Worm (Caenorhabditis elegans) whole organism, L4 larva: ENCODE results near the gene F53H2.1.

Experiments
- D1046.2 ChIP-seq: fragments of 200-800 bp; sonication (Bioruptor generic); IDR thresholded peaks from 2 replicates; pipeline ENCODE4 v1.3.6; 2022; ENCODE audit warnings: missing genetic modification characterization, missing compliant biosample characterization
- F44E2.7 ChIP-seq: fragments of 200-800 bp; sonication (Bioruptor generic); IDR thresholded peaks from 2 replicates; pipeline ENCODE4 v2.1.2; 2022; ENCODE audit warnings: missing genetic modification characterization, missing compliant biosample characterization
- Y48G9A.11 ChIP-seq: fragments of 200-800 bp; sonication (Bioruptor generic); IDR thresholded peaks from 2 replicates; pipeline ENCODE4 v1.3.6; 2022; ENCODE audit warnings: missing genetic modification reagents, missing genetic modification characterization, missing compliant biosample characterization
- Y5F2A.4 ChIP-seq: fragments of 200-800 bp; sonication (Bioruptor generic); optimal IDR thresholded peaks from 2 replicates; lab custom pipeline; 2018; ENCODE audit warnings: mild to moderate bottlenecking, missing genetic modification characterization, missing compliant biosample characterization
- aha-1 ChIP-seq: fragments of 150-350 bp; peaks from one replicate; lab custom pipeline; 2014; ENCODE audit warnings: missing biosample characterization, missing genetic modification characterization
- ceh-20 ChIP-seq: fragments of 200-800 bp; sonication (Bioruptor generic); IDR thresholded peaks from 2 replicates; pipeline ENCODE4 v1.3.6; 2022; ENCODE audit warnings: missing genetic modification reagents, missing genetic modification characterization, missing compliant biosample characterization
- ceh-44 ChIP-seq: fragments of 200-800 bp; sonication (Bioruptor generic); IDR thresholded peaks from 2 replicates; pipeline ENCODE4 v1.3.6; 2022; ENCODE audit warnings: missing genetic modification reagents, missing genetic modification characterization, missing compliant biosample characterization
- daf-16 ChIP-seq, 3 experiments: sonication (generic microtip); optimal IDR thresholded peaks; 2 replicates each; lab custom pipeline; 2016 to 2017; ENCODE audit warnings: missing genetic modification characterization in 3 of 3, missing genetic modification reagents in 3 of 3, mild to moderate bottlenecking in 2 of 3, missing compliant biosample characterization in 2 of 3, missing biosample characterization in 1 of 3, moderate library complexity in 1 of 3
- daf-8 ChIP-seq: fragments of 200-800 bp; sonication (Bioruptor generic); IDR thresholded peaks from 2 replicates; pipeline ENCODE4 v1.3.6; 2022; ENCODE audit warnings: missing genetic modification characterization, missing compliant biosample characterization
- dmd-8 ChIP-seq: fragments of 200-800 bp; sonication (Bioruptor generic); IDR thresholded peaks from 2 replicates; pipeline ENCODE4 v1.3.6; 2022; ENCODE audit warnings: missing genetic modification characterization, missing compliant biosample characterization
- dpl-1 ChIP-seq: fragments of 150-350 bp; optimal IDR thresholded peaks from 2 replicates; lab custom pipeline; 2014; ENCODE audit warnings: missing biosample characterization, missing genetic modification reagents, missing genetic modification characterization
- egl-43 ChIP-seq: fragments of 200-800 bp; sonication (Bioruptor generic); IDR thresholded peaks from 2 replicates; pipeline ENCODE4 v1.3.6; 2022; ENCODE audit warnings: missing genetic modification reagents, missing genetic modification characterization, missing compliant biosample characterization
- fkh-10 ChIP-seq: fragments of 150-350 bp; optimal IDR thresholded peaks from 2 replicates; lab custom pipeline; 2014; ENCODE audit warnings: missing biosample characterization, missing genetic modification reagents, missing genetic modification characterization
- hlh-11 ChIP-seq: fragments of 200-800 bp; sonication (Bioruptor generic); optimal IDR thresholded peaks from 2 replicates; lab custom pipeline; 2018; ENCODE audit warnings: mild to moderate bottlenecking, missing genetic modification characterization, missing compliant biosample characterization
- hmg-1.1 ChIP-seq: fragments of 200-800 bp; sonication (Bioruptor generic); IDR thresholded peaks from 2 replicates; pipeline ENCODE4 v1.3.6; 2022; ENCODE audit warnings: missing genetic modification reagents, missing genetic modification characterization, missing compliant biosample characterization
- lim-7 ChIP-seq: fragments of 200-800 bp; sonication (Bioruptor generic); IDR thresholded peaks from 2 replicates; pipeline ENCODE4 v1.3.6; 2022; ENCODE audit warnings: missing genetic modification characterization, missing compliant biosample characterization
- lin-38 ChIP-seq: fragments of 200-800 bp; sonication (Bioruptor generic); IDR thresholded peaks from 2 replicates; pipeline ENCODE4 v1.3.6; 2022; ENCODE audit warnings: missing genetic modification reagents, missing genetic modification characterization, missing compliant biosample characterization
- mxl-3 ChIP-seq: fragments of 200-800 bp; sonication (Bioruptor generic); optimal IDR thresholded peaks from 2 replicates; lab custom pipeline; 2018; ENCODE audit warnings: mild to moderate bottlenecking, missing genetic modification characterization, missing compliant biosample characterization
- nhr-28 ChIP-seq: fragments of 150-350 bp; optimal IDR thresholded peaks from 2 replicates; lab custom pipeline; 2014; ENCODE audit warnings: missing biosample characterization, missing genetic modification characterization
- spr-1 ChIP-seq: sonication (generic microtip); optimal IDR thresholded peaks from 2 replicates; lab custom pipeline; 2016; ENCODE audit warnings: mild to moderate bottlenecking, missing genetic modification characterization, missing compliant biosample characterization
- tra-1 ChIP-seq: fragments of 200-800 bp; sonication (Bioruptor generic); IDR thresholded peaks from 2 replicates; pipeline ENCODE4 v1.3.6; 2022; ENCODE audit warnings: missing genetic modification reagents, missing genetic modification characterization, missing compliant biosample characterization
- unc-39 ChIP-seq: sonication (generic microtip); optimal IDR thresholded peaks from 2 replicates; lab custom pipeline; 2017; ENCODE audit warnings: missing biosample characterization, missing genetic modification characterization
- unc-62 ChIP-seq, 3 experiments: fragments of 150-350 bp in 1 of 3; sonication (generic microtip); optimal IDR thresholded peaks in 2 of 3; peaks in 1 of 3; 1 replicate in 1 of 3; 2 replicates in 2 of 3; lab custom pipeline; 2014 to 2017; ENCODE audit warnings: missing biosample characterization in 3 of 3, missing genetic modification characterization in 3 of 3, missing genetic modification reagents in 3 of 3, missing genotype in 1 of 3
- vab-7 ChIP-seq: fragments of 200-800 bp; sonication (Bioruptor generic); IDR thresholded peaks from 2 replicates; pipeline ENCODE4 v1.3.6; 2022; ENCODE audit warnings: missing genetic modification reagents, missing genetic modification characterization, missing compliant biosample characterization

F53H2.1 gene

ce11 chrV:20387415-20387814 is at the start of gene F53H2.1:
F53H2.1 (plus strand) TSS chrV:20387715.
- TF ChIP-seq unc-62 (GFP tag; optimal IDR thresholded peaks at IDR 0.05 in 1 of 2; lab: Kevin White, UChicago), result no peak
- no peak for TF ChIP-seq unc-62 (tag; optimal IDR thresholded peaks at IDR 0.05; lab: Kevin White, UChicago)
- TF ChIP-seq Y5F2A.4, result no peak
- no peak for TF ChIP-seq daf-16 (GFP tag; optimal IDR thresholded peaks at IDR 0.05; lab: Kevin White, UChicago)
- peak; percentile 25 for TF ChIP-seq daf-16 (tag; optimal IDR thresholded peaks at IDR 0.05; lab: Kevin White, UChicago)
- TF ChIP-seq, all 104 proteins: peak for 1

DNA sequence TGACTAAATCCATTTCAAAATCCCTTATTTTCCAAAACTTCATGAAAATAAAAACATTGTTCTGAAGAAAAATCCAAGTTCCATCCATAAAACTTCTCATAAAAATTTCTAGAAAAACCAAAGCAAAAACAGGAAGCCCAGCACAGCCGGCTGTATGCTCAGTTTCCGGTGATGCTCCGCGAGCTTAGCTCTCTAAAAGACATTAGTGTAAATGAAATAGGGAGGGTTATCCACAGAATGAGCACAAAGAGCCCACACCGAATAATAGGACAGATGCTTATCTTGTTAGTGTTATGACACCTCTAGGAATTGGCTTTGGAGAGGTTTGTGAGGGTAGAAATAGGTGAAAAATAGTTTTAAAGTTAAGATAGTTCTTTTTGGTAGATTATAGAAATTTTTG is 49.5 kb upstream of the F53H2.1 start:
- TF ChIP-seq aha-1 (tag; lab: Kevin White, UChicago), result peak; percentile 77
- TF ChIP-seq F44E2.7, result no peak
- TF ChIP-seq dmd-8 (GFP tag; lab: Robert Waterston, UW), result no peak

ce11 chrV:20338870-20339269 is 48.6 kb upstream of the F53H2.1 start:
- TF ChIP-seq ceh-20 (GFP tag; lab: Robert Waterston, UW) (no peak), fkh-10 (GFP tag; lab: Kevin White, UChicago) (peak; percentile 75)

DNA sequence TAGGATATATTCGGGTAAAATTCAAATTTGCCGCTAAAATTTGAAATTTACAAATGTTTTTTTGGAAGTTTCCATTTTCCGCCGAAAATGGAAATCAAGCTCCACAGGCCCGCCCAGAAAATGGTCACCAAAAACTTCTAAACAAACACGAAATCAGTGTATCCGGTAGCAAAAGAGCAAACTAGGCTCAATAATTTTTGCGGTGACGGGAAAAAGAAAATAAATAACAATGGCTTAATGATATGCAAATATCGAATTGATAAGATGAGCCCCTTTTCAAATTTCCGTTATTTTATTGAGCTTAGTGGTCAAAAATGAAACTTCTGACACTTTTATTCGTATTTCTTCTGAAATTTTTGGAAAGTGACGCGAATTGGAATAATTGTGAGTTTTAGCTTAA is 42.6 kb upstream of the F53H2.1 start, which contains the start of gene Y38H6A.3:
TSS of gene Y38H6A.3 (plus strand) at position 301 of the 400 bp plus-strand sequence.
- TF ChIP-seq hlh-11 (tag; lab: Kevin White, UChicago) (no peak), hmg-1.1 (GFP tag; lab: Robert Waterston, UW) (no peak), aha-1 (tag; lab: Kevin White, UChicago) (peak; percentile 47)
- TF ChIP-seq, all 104 proteins: peak for 1

DNA sequence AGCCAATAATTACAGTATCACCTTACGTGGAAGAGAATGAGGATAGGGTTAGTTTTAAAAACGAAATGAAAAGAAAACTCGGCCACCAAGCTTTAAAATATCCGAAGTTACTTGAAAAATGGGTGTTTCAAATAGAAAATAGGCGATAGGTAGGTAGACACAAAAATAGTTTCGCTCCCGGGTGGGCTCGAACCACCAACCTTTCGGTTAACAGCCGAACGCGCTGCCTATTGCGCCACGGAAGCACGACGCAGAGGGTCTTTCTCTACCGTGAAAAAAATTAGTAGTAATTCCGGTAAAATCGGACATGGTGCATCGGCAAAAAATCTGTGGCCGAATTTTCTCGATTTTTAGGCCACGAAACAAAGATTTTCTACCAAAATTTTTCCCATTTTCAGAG is 39.9 kb upstream of the F53H2.1 start:
- 0 out of 2 replicates have a peak, but pooled peaks have one; percentile 25 for TF ChIP-seq Y48G9A.11 (GFP tag; lab: Robert Waterston, UW)
- TF ChIP-seq lin-38 (GFP tag; lab: Robert Waterston, UW), result peak; percentile 53
- TF ChIP-seq unc-39 (tag; lab: Kevin White, UChicago), result no peak
- TF ChIP-seq vab-7 (GFP tag; lab: Robert Waterston, UW), result peak; percentile 63
- TF ChIP-seq D1046.2 (GFP tag; lab: Robert Waterston, UW), result 0 out of 2 replicates have a peak, but pooled peaks have one; percentile 64
- TF ChIP-seq F44E2.7, result peak; percentile 53; the same call in 1 of the 2 replicates

ce11 chrV:20350382-20350781 is 37.1 kb upstream of the F53H2.1 start:
- TF ChIP-seq daf-16 (GFP tag; optimal IDR thresholded peaks at IDR 0.05; lab: Kevin White, UChicago) (peak in 1 of 2 experiments; percentile 50), daf-16 (tag; optimal IDR thresholded peaks at IDR 0.05; lab: Kevin White, UChicago) (peak; percentile 10), nhr-28 (tag; lab: Kevin White, UChicago) (no peak), ceh-20 (GFP tag; lab: Robert Waterston, UW) (0 out of 2 replicates have a peak, but pooled peaks have one; percentile 30), daf-8 (0 out of 2 replicates have a peak, but pooled peaks have one; percentile 18), egl-43 (peak; percentile 66), lim-7 (GFP tag; lab: Robert Waterston, UW) (0 out of 2 replicates have a peak, but pooled peaks have one; percentile 50), dpl-1 (GFP tag; lab: Kevin White, UChicago) (no peak), F44E2.7 (peak; percentile 86; the same call in 1 of the 2 replicates), D1046.2 (GFP tag; lab: Robert Waterston, UW) (peak; percentile 65; the same call in 1 of the 2 replicates), spr-1 (tag; lab: Kevin White, UChicago) (no peak)

- TF ChIP-seq ceh-44 (GFP tag; lab: Robert Waterston, UW), result no peak
- no peak for TF ChIP-seq mxl-3 (GFP tag; lab: Kevin White, UChicago)
Observed at ce11 chrV:20351195-20351594, 36.3 kb upstream of the F53H2.1 start, which contains the start of gene K02E2.1. K02E2.1 (plus strand) TSS chrV:20351495.

DNA sequence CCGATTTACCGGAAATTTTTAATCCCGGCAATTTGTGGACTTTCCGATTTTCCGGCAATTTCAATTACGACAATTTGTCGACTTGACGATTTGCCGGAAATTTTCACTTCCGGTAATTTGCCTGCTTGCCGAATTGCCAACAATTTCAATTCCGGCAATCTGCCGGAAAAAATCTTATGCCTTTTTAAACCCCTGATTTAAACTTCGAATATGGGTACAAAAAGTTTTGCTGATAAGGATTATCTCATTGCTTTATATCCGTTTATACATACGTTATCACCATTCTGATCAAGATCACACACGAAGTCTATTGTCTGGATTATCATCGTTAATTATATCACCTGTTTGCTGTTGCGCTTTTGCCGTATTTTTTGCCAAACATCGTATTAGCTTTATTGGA is 31.0 kb upstream of the F53H2.1 start, which contains the start of gene grd-11:
TSS of gene grd-11 (plus strand) at position 301 of the 400 bp plus-strand sequence.
- TF ChIP-seq tra-1 (GFP tag; lab: Robert Waterston, UW) (no peak), aha-1 (tag; lab: Kevin White, UChicago) (peak; percentile 29)
